Fruit fly (Drosophila melanogaster): Measurements from ENCODE around the gene vig2.

The vig2 gene

dm6 chr3R:25137565-25138367 lies 14.6 kb downstream of the vig2 start, which contains the start of gene danr (continued):
- TF ChIP-seq odd (GFP tag; optimal IDR thresholded peaks at IDR 0.05) (no peak), hkb (optimal IDR thresholded peaks at IDR 0.05) (no peak), hkb (GFP tag; IDR thresholded peaks at IDR 0.05) (no peak), psq (GFP tag; optimal IDR thresholded peaks at IDR 0.05) (no peak), CG16863 (GFP tag; optimal IDR thresholded peaks at IDR 0.05) (no peak), ken (GFP tag; IDR thresholded peaks at IDR 0.05) (0 out of 3 replicates have a peak, but pooled peaks have one; percentile 16), ap (GFP tag; IDR thresholded peaks at IDR 0.05) (no peak), zen2 (GFP tag; IDR thresholded peaks at IDR 0.05; ENCODE audit: partially characterized antibody) (peak; percentile 22; the same call in 1 of the 3 replicates), CG7745 (tag; optimal IDR thresholded peaks at IDR 0.05) (no peak), Bgb (GFP tag; IDR thresholded peaks at IDR 0.05; ENCODE audit: partially characterized antibody) (0 out of 2 replicates have a peak, but pooled peaks have one; percentile 11), Gug (GFP tag; IDR thresholded peaks at IDR 0.05) (no peak), CG8478 (optimal IDR thresholded peaks at IDR 0.05) (no peak), CG4617 (GFP tag; optimal IDR thresholded peaks at IDR 0.05; ENCODE audit: borderline replicate concordance) (no peak), tx (GFP tag; optimal IDR thresholded peaks at IDR 0.05) (no peak), vfl (GFP tag; optimal IDR thresholded peaks at IDR 0.05) (no peak), CG4820 (GFP tag; optimal IDR thresholded peaks at IDR 0.05) (no peak), ftz-f1 (GFP tag; optimal IDR thresholded peaks at IDR 0.05) (no peak), Sry-δ (GFP tag; optimal IDR thresholded peaks at IDR 0.05) (no peak), CG1529 (GFP tag; optimal IDR thresholded peaks at IDR 0.05) (no peak), cg (GFP tag; optimal IDR thresholded peaks at IDR 0.05) (peak; percentile 72), lilli (GFP tag; optimal IDR thresholded peaks at IDR 0.05) (no peak), pzg (GFP tag; optimal IDR thresholded peaks at IDR 0.05) (no peak), CG10565 (GFP tag; optimal IDR thresholded peaks at IDR 0.05) (no peak), seq (GFP tag; IDR thresholded peaks at IDR 0.05) (no peak), CG1647 (GFP tag; optimal IDR thresholded peaks at IDR 0.05) (no peak), her (GFP tag; optimal IDR thresholded peaks at IDR 0.05) (no peak), Jarid2 (GFP tag; optimal IDR thresholded peaks at IDR 0.05) (peak; percentile 77), CG6254 (GFP tag; optimal IDR thresholded peaks at IDR 0.05) (no peak), Hr51 (GFP tag; optimal IDR thresholded peaks at IDR 0.05) (no peak), Dfd (GFP tag; optimal IDR thresholded peaks at IDR 0.05) (no peak), CG4730 (GFP tag; IDR thresholded peaks at IDR 0.05) (no peak), CG32532 (GFP tag; IDR thresholded peaks at IDR 0.05) (no peak), da (GFP tag; optimal IDR thresholded peaks at IDR 0.05) (no peak), NC2β (GFP tag; optimal IDR thresholded peaks at IDR 0.05) (no peak), pros (GFP tag; optimal IDR thresholded peaks at IDR 0.05) (peak; percentile 65), Hr39 (optimal IDR thresholded peaks at IDR 0.05) (no peak), Xbp1 (GFP tag; optimal IDR thresholded peaks at IDR 0.05) (no peak), CG3065 (GFP tag; optimal IDR thresholded peaks at IDR 0.05) (no peak), CG14050 (GFP tag; IDR thresholded peaks at IDR 0.05) (no peak), Adf1 (GFP tag; IDR thresholded peaks at IDR 0.05) (no peak), dati (GFP tag; IDR thresholded peaks at IDR 0.05) (no peak), Nf-YB (GFP tag; optimal IDR thresholded peaks at IDR 0.05) (peak; percentile 96), Trl (optimal IDR thresholded peaks at IDR 0.05) (peak; percentile 68 to 87), Trl (GFP tag; optimal IDR thresholded peaks at IDR 0.05) (no peak), dpn (GFP tag; optimal IDR thresholded peaks at IDR 0.05) (no peak), dysf (GFP tag; IDR thresholded peaks at IDR 0.05) (no peak), lov (optimal IDR thresholded peaks at IDR 0.05) (no peak), lov (GFP tag; IDR thresholded peaks at IDR 0.05) (peak; percentile 52; the same call in 1 of the 3 replicates), CG42726 (GFP tag; IDR thresholded peaks at IDR 0.05; ENCODE audit: partially characterized antibody) (no peak), al (GFP tag; IDR thresholded peaks at IDR 0.05) (no peak), CG11723 (GFP tag; optimal IDR thresholded peaks at IDR 0.05) (no peak), ato (GFP tag; IDR thresholded peaks at IDR 0.05; ENCODE audit: partially characterized antibody) (no peak)
